Fruit fly (Drosophila melanogaster) whole organism, adult: ENCODE results near the gene Cyp4e3.

ENCODE experiments used
- CG14711 ChIP-seq: fragments of 200-800 bp; sonication (Bioruptor generic); optimal IDR thresholded peaks from 2 replicates; lab custom pipeline; 2018; ENCODE audit warnings: missing biosample characterization, mild to moderate bottlenecking, missing genetic modification characterization, moderate library complexity
- CG7045 ChIP-seq: fragments of 200-800 bp; sonication (Bioruptor generic); optimal IDR thresholded peaks from 2 replicates; lab custom pipeline; 2017; ENCODE audit warnings: missing biosample characterization, mild to moderate bottlenecking, missing genetic modification characterization
- Hr96 ChIP-seq: fragments of 200-800 bp; sonication (Bioruptor generic); optimal IDR thresholded peaks from 2 replicates; lab custom pipeline; 2016; ENCODE audit warnings: missing biosample characterization, missing genetic modification characterization
- bab1 ChIP-seq: fragments of 200-800 bp; sonication (Bioruptor generic); optimal IDR thresholded peaks from 3 replicates; lab custom pipeline; 2019; ENCODE audit warnings: missing biosample characterization, mild to moderate bottlenecking, missing genetic modification characterization, moderate library complexity
- cic ChIP-seq: fragments of 200-800 bp; sonication (Bioruptor generic); optimal IDR thresholded peaks from 2 replicates; lab custom pipeline; 2017; ENCODE audit warnings: missing biosample characterization, mild to moderate bottlenecking, missing genetic modification characterization, moderate library complexity
- kay ChIP-seq: fragments of 200-800 bp; sonication (Bioruptor generic); peaks from one replicate; lab custom pipeline; 2016; ENCODE audit warnings: missing biosample characterization, missing genetic modification characterization, borderline replicate concordance
- pad ChIP-seq: fragments of 200-800 bp; sonication (Bioruptor generic); optimal IDR thresholded peaks from 3 replicates; lab custom pipeline; 2017; ENCODE audit warnings: missing biosample characterization, missing genetic modification characterization, mild to moderate bottlenecking, moderate library complexity, missing genetic modification reagents

DNA sequence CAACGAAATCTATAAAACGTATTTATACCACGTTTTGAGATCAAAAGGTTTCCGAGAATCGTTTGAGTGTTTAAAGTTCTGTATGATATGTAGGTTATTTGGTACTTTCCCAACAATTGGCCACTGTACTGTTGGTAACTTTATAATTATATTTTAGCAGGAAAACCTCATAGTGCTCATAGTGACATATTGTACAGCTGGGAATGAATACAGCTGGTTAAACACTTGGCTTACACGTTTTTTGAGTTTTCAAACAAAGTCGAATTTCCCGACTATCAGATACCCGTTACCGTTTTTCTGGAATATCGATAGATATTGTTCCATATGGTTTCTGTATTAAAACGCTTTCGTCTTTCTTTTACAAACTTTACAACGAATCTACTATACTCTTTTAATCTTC is 28.5 kb upstream of the Cyp4e3 start:
- no peak for TF ChIP-seq bab1 (GFP tag; lab: Kevin White, UChicago)
- TF ChIP-seq pad (GFP tag; lab: Kevin White, UChicago): no peak
- TF ChIP-seq Hr96 (GFP tag; lab: Kevin White, UChicago): no peak
- TF ChIP-seq CG14711 (tag; lab: Kevin White, UChicago): no peak
- no peak for TF ChIP-seq kay
- no peak for TF ChIP-seq CG7045 (GFP tag; lab: Kevin White, UChicago)
- no peak for TF ChIP-seq cic (GFP tag; lab: Kevin White, UChicago)
